Worm (Caenorhabditis elegans) whole organism, early embryonic: Measurements from ENCODE around the gene C40H1.9.

Experiments used
- B0310.2 ChIP-seq: sonication (generic microtip); optimal IDR thresholded peaks from 2 replicates; lab custom pipeline; 2016; ENCODE audit warnings: mild to moderate bottlenecking, missing genetic modification characterization, missing compliant biosample characterization
- F13C5.2 ChIP-seq: sonication (generic microtip); optimal IDR thresholded peaks from 2 replicates; lab custom pipeline; 2017; ENCODE audit warnings: mild to moderate bottlenecking, missing genetic modification characterization, inconsistent platforms, missing compliant biosample characterization
- aly-1 ChIP-seq: sonication (generic microtip); optimal IDR thresholded peaks from 2 replicates; lab custom pipeline; 2016; ENCODE audit warnings: missing genetic modification characterization, missing compliant biosample characterization
- ama-1 ChIP-seq: fragments of 150-350 bp; optimal IDR thresholded peaks from 2 replicates; lab custom pipeline; 2014
- ceh-13 ChIP-seq: fragments of 200-800 bp; sonication (Bioruptor generic); optimal IDR thresholded peaks from 2 replicates; lab custom pipeline; 2018; ENCODE audit warnings: mild to moderate bottlenecking, missing genetic modification characterization, missing compliant biosample characterization
- ceh-36 ChIP-seq: sonication (generic microtip); optimal IDR thresholded peaks from 2 replicates; lab custom pipeline; 2016; ENCODE audit warnings: missing genetic modification characterization, inconsistent platforms, missing compliant biosample characterization
- ets-7 ChIP-seq: sonication (generic microtip); optimal IDR thresholded peaks from 2 replicates; lab custom pipeline; 2016; ENCODE audit warnings: missing genotype, missing genetic modification characterization, missing compliant biosample characterization
- flt-1 ChIP-seq: fragments of 200-800 bp; sonication (Bioruptor generic); IDR thresholded peaks from 2 replicates; pipeline ENCODE4 v1.3.6; 2022; ENCODE audit warnings: missing genetic modification characterization, missing compliant biosample characterization
- hmbx-1 ChIP-seq: sonication (generic microtip); optimal IDR thresholded peaks from 2 replicates; lab custom pipeline; 2016; ENCODE audit warnings: mild to moderate bottlenecking, missing genetic modification characterization, missing compliant biosample characterization
- hmg-4 ChIP-seq: fragments of 200-800 bp; sonication (Bioruptor generic); optimal IDR thresholded peaks from 2 replicates; lab custom pipeline; 2018; ENCODE audit warnings: mild to moderate bottlenecking, missing genetic modification characterization, missing compliant biosample characterization
- hnd-1 ChIP-seq: sonication (generic microtip); optimal IDR thresholded peaks from 2 replicates; lab custom pipeline; 2016; ENCODE audit warnings: missing genetic modification characterization, missing compliant biosample characterization
- pes-1 ChIP-seq: fragments of 200-800 bp; sonication (Bioruptor generic); IDR thresholded peaks from 2 replicates; pipeline ENCODE4 v1.3.6; 2022; ENCODE audit warnings: missing genetic modification reagents, missing genetic modification characterization, missing compliant biosample characterization
- scrt-1 ChIP-seq: fragments of 200-800 bp; sonication (Bioruptor generic); IDR thresholded peaks from 2 replicates; pipeline ENCODE4 v1.3.6; 2022; ENCODE audit warnings: missing genetic modification characterization, missing compliant biosample characterization
- sea-1 ChIP-seq: fragments of 200-800 bp; sonication (Bioruptor generic); conservative IDR thresholded peaks from 2 replicates; pipeline ENCODE4 v1.3.6; 2022; ENCODE audit warnings: missing genetic modification characterization, missing compliant biosample characterization
- tbx-11 ChIP-seq: fragments of 200-800 bp; sonication (Bioruptor generic); IDR thresholded peaks from 2 replicates; pipeline ENCODE4 v1.3.6; 2022; ENCODE audit warnings: missing genetic modification characterization, missing compliant biosample characterization
- tbx-37 ChIP-seq: fragments of 200-800 bp; sonication (Bioruptor generic); conservative IDR thresholded peaks from 2 replicates; pipeline ENCODE4 v1.3.6; 2022; ENCODE audit warnings: missing genetic modification reagents, missing genetic modification characterization, missing compliant biosample characterization
- tra-4 ChIP-seq: sonication (generic microtip); optimal IDR thresholded peaks from 2 replicates; lab custom pipeline; 2017; ENCODE audit warnings: missing genetic modification characterization, missing compliant biosample characterization

Gene C40H1.9

ce11 chrIII:9297345-9297744, 22.4 kb upstream of the C40H1.9 start, which contains the start of gene K01B6.4:
K01B6.4 (minus strand) TSS chrIII:9297445.
- TF ChIP-seq B0310.2 (tag; lab: Kevin White, UChicago), result no peak

DNA sequence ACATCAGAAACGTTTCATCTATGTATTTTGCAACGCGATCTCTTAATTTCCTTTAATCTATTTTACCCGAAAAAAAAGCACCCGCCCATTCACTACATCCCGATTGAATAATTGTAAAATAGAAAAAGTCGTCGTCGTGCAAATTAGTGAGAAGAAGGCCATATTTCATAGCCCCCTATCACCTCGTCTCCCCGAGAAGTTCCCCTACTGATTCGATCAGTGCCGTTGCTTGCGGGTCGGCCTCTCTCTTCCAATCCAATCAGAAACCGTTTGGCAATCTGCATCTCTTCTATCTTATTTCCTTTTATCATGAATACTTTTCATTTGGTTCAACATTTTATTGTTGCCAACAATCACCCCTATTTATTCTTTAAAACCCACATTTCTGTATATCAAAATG, 20.6 kb upstream of the C40H1.9 start:
- no peak for TF ChIP-seq ama-1 (lab: Kevin White, UChicago)
- TF ChIP-seq tbx-37 (GFP tag; lab: Robert Waterston, UW), result no peak
- no peak for TF ChIP-seq aly-1 (tag; lab: Kevin White, UChicago)
- no peak for TF ChIP-seq tra-4 (tag; lab: Kevin White, UChicago)
- no peak for TF ChIP-seq F13C5.2 (tag; lab: Kevin White, UChicago)
- TF ChIP-seq sea-1 (GFP tag; lab: Robert Waterston, UW), result no peak
- TF ChIP-seq ceh-13 (GFP tag; lab: Kevin White, UChicago), result no peak
- TF ChIP-seq pes-1 (GFP tag; lab: Robert Waterston, UW), result no peak
- TF ChIP-seq ets-7 (tag; lab: Kevin White, UChicago), result no peak
- no peak for TF ChIP-seq hmbx-1
- TF ChIP-seq hmg-4, result no peak
- no peak for TF ChIP-seq flt-1 (GFP tag; lab: Robert Waterston, UW)
- TF ChIP-seq tbx-11 (GFP tag; lab: Robert Waterston, UW), result no peak

DNA sequence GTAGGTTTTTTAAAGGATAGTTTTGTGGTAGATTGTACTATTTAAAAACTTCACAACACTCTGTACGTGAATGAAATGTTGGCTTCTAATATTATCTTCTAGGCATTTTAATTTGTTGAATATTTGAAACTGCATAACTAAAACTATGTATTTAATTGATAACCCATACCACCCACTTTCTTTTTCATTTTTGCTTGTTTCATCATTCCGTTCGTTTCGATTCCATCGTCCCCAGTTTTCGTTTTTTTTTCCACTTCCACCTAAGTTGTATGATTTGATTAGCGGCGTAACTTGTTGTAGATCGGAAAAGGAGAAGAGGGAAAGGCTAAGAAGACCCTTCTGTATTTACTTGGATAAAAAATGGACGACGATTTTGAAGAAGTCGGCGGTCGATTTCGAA, 19.8 kb upstream of the C40H1.9 start, which contains the start of gene K01B6.3:
TSS of gene K01B6.3 (plus strand) at position 301 of the 400 bp plus-strand sequence.
- TF ChIP-seq flt-1 (GFP tag; lab: Robert Waterston, UW) (no peak), aly-1 (tag; lab: Kevin White, UChicago) (no peak), ceh-13 (GFP tag; lab: Kevin White, UChicago) (no peak), ets-7 (tag; lab: Kevin White, UChicago) (no peak), hmg-4 (no peak), pes-1 (GFP tag; lab: Robert Waterston, UW) (no peak), B0310.2 (tag; lab: Kevin White, UChicago) (no peak), ama-1 (lab: Kevin White, UChicago) (no peak), hmbx-1 (no peak), ceh-36 (tag; lab: Kevin White, UChicago) (no peak)

DNA sequence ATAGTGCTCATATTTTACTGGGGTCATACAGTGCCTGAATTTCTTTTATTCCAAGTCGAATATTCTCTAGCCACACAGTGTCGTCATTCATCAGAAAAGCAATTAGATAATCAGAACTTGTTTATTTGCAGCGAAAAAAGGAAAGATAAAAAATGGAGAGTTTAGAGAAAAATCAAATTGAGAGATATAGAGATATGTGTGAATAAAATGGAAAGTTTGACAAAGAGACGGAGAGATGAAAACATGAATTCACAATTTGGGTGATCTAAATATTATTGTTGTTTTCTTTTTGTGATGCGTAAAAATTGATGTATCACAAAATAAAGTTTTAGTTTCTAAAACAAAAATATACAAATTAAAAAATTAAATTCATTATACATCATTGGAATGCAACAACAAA, 19.1 kb upstream of the C40H1.9 start:
- TF ChIP-seq hmbx-1 (no peak), B0310.2 (tag; lab: Kevin White, UChicago) (no peak), pes-1 (GFP tag; lab: Robert Waterston, UW) (no peak), ceh-13 (GFP tag; lab: Kevin White, UChicago) (no peak), ceh-36 (tag; lab: Kevin White, UChicago) (no peak), ama-1 (lab: Kevin White, UChicago) (no peak), ets-7 (tag; lab: Kevin White, UChicago) (no peak), tra-4 (tag; lab: Kevin White, UChicago) (no peak), tbx-37 (GFP tag; lab: Robert Waterston, UW) (no peak), aly-1 (tag; lab: Kevin White, UChicago) (no peak), flt-1 (GFP tag; lab: Robert Waterston, UW) (no peak)

ce11 chrIII:9306596-9306995, 13.1 kb upstream of the C40H1.9 start, which contains the start of gene srx-45:
srx-45 (minus strand) TSS chrIII:9306696.
- no peak for TF ChIP-seq flt-1 (GFP tag; lab: Robert Waterston, UW)
- no peak for TF ChIP-seq B0310.2 (tag; lab: Kevin White, UChicago)
- no peak for TF ChIP-seq sea-1 (GFP tag; lab: Robert Waterston, UW)
- TF ChIP-seq tbx-11 (GFP tag; lab: Robert Waterston, UW), result no peak
- no peak for TF ChIP-seq ets-7 (tag; lab: Kevin White, UChicago)
- no peak for TF ChIP-seq aly-1 (tag; lab: Kevin White, UChicago)
- TF ChIP-seq hmbx-1, result no peak
- TF ChIP-seq ceh-36 (tag; lab: Kevin White, UChicago), result no peak
- TF ChIP-seq scrt-1 (GFP tag; lab: Robert Waterston, UW), result no peak

DNA sequence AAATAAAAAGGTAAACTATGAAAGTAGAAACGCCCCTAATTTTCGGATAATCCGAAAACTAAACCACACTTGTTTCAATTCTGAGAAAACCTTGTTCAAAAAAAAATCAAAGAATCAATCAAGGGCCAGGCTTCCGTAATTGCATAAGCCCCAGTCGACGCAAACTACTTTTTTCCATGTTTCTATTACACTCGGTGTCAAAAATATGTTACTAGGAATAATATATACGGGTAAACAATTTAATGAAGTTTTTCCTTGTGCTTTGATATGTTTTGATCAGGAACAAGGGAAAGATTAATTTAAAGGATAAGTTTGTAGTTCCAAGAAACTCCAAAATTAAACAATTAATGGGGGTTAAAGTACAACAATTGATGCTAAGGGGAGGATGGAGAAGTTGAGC, 9.9 kb upstream of the C40H1.9 start:
- TF ChIP-seq tbx-37 (GFP tag; lab: Robert Waterston, UW) (no peak), ceh-13 (GFP tag; lab: Kevin White, UChicago) (no peak), tbx-11 (GFP tag; lab: Robert Waterston, UW) (no peak), hmbx-1 (no peak), ama-1 (lab: Kevin White, UChicago) (no peak), tra-4 (tag; lab: Kevin White, UChicago) (no peak), F13C5.2 (tag; lab: Kevin White, UChicago) (no peak), scrt-1 (GFP tag; lab: Robert Waterston, UW) (no peak), ets-7 (tag; lab: Kevin White, UChicago) (no peak), hmg-4 (no peak), flt-1 (GFP tag; lab: Robert Waterston, UW) (no peak), sea-1 (GFP tag; lab: Robert Waterston, UW) (no peak)

- TF ChIP-seq hnd-1 (tag; lab: Kevin White, UChicago), result no peak
- no peak for TF ChIP-seq aly-1 (tag; lab: Kevin White, UChicago)
- no peak for TF ChIP-seq B0310.2 (tag; lab: Kevin White, UChicago)
- TF ChIP-seq pes-1 (GFP tag; lab: Robert Waterston, UW), result no peak
- TF ChIP-seq tbx-37 (GFP tag; lab: Robert Waterston, UW), result no peak
- TF ChIP-seq hmbx-1, result no peak
- TF ChIP-seq hmg-4, result no peak
- no peak for TF ChIP-seq tbx-11 (GFP tag; lab: Robert Waterston, UW)
- TF ChIP-seq ama-1 (lab: Kevin White, UChicago), result no peak
- no peak for TF ChIP-seq ceh-13 (GFP tag; lab: Kevin White, UChicago)
- no peak for TF ChIP-seq ets-7 (tag; lab: Kevin White, UChicago)
- TF ChIP-seq ceh-36 (tag; lab: Kevin White, UChicago), result no peak
- TF ChIP-seq flt-1 (GFP tag; lab: Robert Waterston, UW), result no peak
- TF ChIP-seq sea-1 (GFP tag; lab: Robert Waterston, UW), result no peak
- TF ChIP-seq scrt-1 (GFP tag; lab: Robert Waterston, UW), result no peak
- TF ChIP-seq F13C5.2 (tag; lab: Kevin White, UChicago), result no peak
- no peak for TF ChIP-seq tra-4 (tag; lab: Kevin White, UChicago)
Measured at ce11 chrIII:9314476-9314875, 5.3 kb upstream of the C40H1.9 start, which contains the start of gene C40H1.8. C40H1.8 (plus strand) TSS chrIII:9314717.
